Worm (Caenorhabditis elegans): ENCODE measurements around the gene del-7.

- TF ChIP-seq klf-2 (GFP tag; conservative IDR thresholded peaks at IDR 0.05) (no peak), ref-1 (GFP tag; conservative IDR thresholded peaks at IDR 0.05) (no peak), med-1 (GFP tag; optimal IDR thresholded peaks at IDR 0.05; ENCODE audit: insufficient read depth) (no peak), flt-1 (GFP tag; IDR thresholded peaks at IDR 0.05) (no peak)
These were observed 6.1 kb upstream of the del-7 start for ce11 chrIV:7754114-7754513.

Data from whole organism, midembryonic.